Fruit fly (Drosophila melanogaster): ENCODE data around the gene Surf6.

Gene Surf6

dm6 chr3R:19858017-19858659 lies 46.5 kb downstream of the Surf6 start:
- TF ChIP-seq sim (GFP tag; IDR thresholded peaks at IDR 0.05) (no peak), CG5180 (GFP tag; optimal IDR thresholded peaks at IDR 0.05) (peak; percentile 31), Dip3 (GFP tag; optimal IDR thresholded peaks at IDR 0.05) (peak; percentile 49), CG8388 (GFP tag; optimal IDR thresholded peaks at IDR 0.05) (no peak), ATbp (GFP tag; optimal IDR thresholded peaks at IDR 0.05) (peak; percentile 67), psq (GFP tag; optimal IDR thresholded peaks at IDR 0.05) (no peak), CG9727 (GFP tag; optimal IDR thresholded peaks at IDR 0.05) (peak; percentile 16), CG4730 (GFP tag; IDR thresholded peaks at IDR 0.05) (no peak), wek (GFP tag; optimal IDR thresholded peaks at IDR 0.05) (peak; percentile 38), ems (GFP tag; optimal IDR thresholded peaks at IDR 0.05) (no peak), sens (GFP tag) (peak; percentile 68), Dbx (GFP tag; IDR thresholded peaks at IDR 0.05) (peak; percentile 68; the same call in 2 of the 3 replicates), CG14710 (tag; optimal IDR thresholded peaks at IDR 0.05) (peak; percentile 5), mirr (GFP tag; optimal IDR thresholded peaks at IDR 0.05) (peak; percentile 48), slbo (GFP tag; IDR thresholded peaks at IDR 0.05) (peak; percentile 34; the same call in 1 of the 2 replicates), CG17385 (GFP tag; optimal IDR thresholded peaks at IDR 0.05) (peak; percentile 3), Scr (GFP tag; IDR thresholded peaks at IDR 0.05; ENCODE audit: partially characterized antibody) (no peak), CG7745 (tag; optimal IDR thresholded peaks at IDR 0.05) (peak; percentile 44), PHDP (tag; optimal IDR thresholded peaks at IDR 0.05) (peak; percentile 0), tio (GFP tag; optimal IDR thresholded peaks at IDR 0.05) (no peak), D (optimal IDR thresholded peaks at IDR 0.05) (no peak), D (GFP tag; optimal IDR thresholded peaks at IDR 0.05) (peak; percentile 10), sens-2 (GFP tag; IDR thresholded peaks at IDR 0.05) (no peak), croc (GFP tag; conservative IDR thresholded peaks at IDR 0.05) (no peak), Ets65A (GFP tag) (peak; percentile 83), CG14050 (GFP tag; IDR thresholded peaks at IDR 0.05) (no peak), zfh2 (GFP tag; optimal IDR thresholded peaks at IDR 0.05) (peak; percentile 37), Med (GFP tag) (peak; percentile 92), ssp (GFP tag; IDR thresholded peaks at IDR 0.05) (no peak), dm (GFP tag; optimal IDR thresholded peaks at IDR 0.05) (no peak), lbe (GFP tag; optimal IDR thresholded peaks at IDR 0.05) (peak; percentile 86), hkb (optimal IDR thresholded peaks at IDR 0.05) (no peak), hkb (GFP tag; IDR thresholded peaks at IDR 0.05) (peak; percentile 68), B-H2 (GFP tag; optimal IDR thresholded peaks at IDR 0.05) (peak; percentile 23), chm (GFP tag; IDR thresholded peaks at IDR 0.05) (peak; percentile 61), CG2120 (GFP tag; optimal IDR thresholded peaks at IDR 0.05) (peak; percentile 62), CG18619 (GFP tag; optimal IDR thresholded peaks at IDR 0.05) (peak; percentile 55), Dll (GFP tag; IDR thresholded peaks at IDR 0.05; ENCODE audit: partially characterized antibody) (no peak), mam (GFP tag; optimal IDR thresholded peaks at IDR 0.05) (peak; percentile 29), caup (GFP tag; optimal IDR thresholded peaks at IDR 0.05; ENCODE audit: severe bottlenecking) (peak; percentile 71), CG10431 (GFP tag; optimal IDR thresholded peaks at IDR 0.05) (no peak), tup (GFP tag; optimal IDR thresholded peaks at IDR 0.05) (peak; percentile 6), CG18011 (GFP tag; optimal IDR thresholded peaks at IDR 0.05) (peak; percentile 27), eve (GFP tag; optimal IDR thresholded peaks at IDR 0.05) (no peak), Hmr (GFP tag; optimal IDR thresholded peaks at IDR 0.05) (no peak), Awh (GFP tag; IDR thresholded peaks at IDR 0.05) (peak; percentile 66), Rfx (GFP tag; IDR thresholded peaks at IDR 0.05) (peak; percentile 46; the same call in 1 of the 2 replicates), CG7786 (GFP tag; optimal IDR thresholded peaks at IDR 0.05) (peak; percentile 41), dmrt99B (tag; optimal IDR thresholded peaks at IDR 0.05) (no peak), E2f2 (GFP tag; IDR thresholded peaks at IDR 0.05) (peak; percentile 26; the same call in 1 of the 2 replicates), CrebB (tag; optimal IDR thresholded peaks at IDR 0.05) (peak; percentile 46)
